Worm (Caenorhabditis elegans) whole organism, mixed stage, embryonic: ENCODE measurements around the gene K08F8.7.

Experiments used
- blmp-1 ChIP-seq: fragments of 150-350 bp; optimal IDR thresholded peaks from 2 replicates; lab custom pipeline; 2014; ENCODE audit warnings: missing biosample characterization, missing genetic modification characterization
- nhr-12 ChIP-seq: fragments of 150-350 bp; optimal IDR thresholded peaks from 2 replicates; lab custom pipeline; 2014; ENCODE audit warnings: missing biosample characterization, missing genetic modification characterization
- nhr-28 ChIP-seq: fragments of 150-350 bp; optimal IDR thresholded peaks from 2 replicates; lab custom pipeline; 2014; ENCODE audit warnings: missing biosample characterization, missing genetic modification characterization
- nhr-76 ChIP-seq: sonication (generic microtip); optimal IDR thresholded peaks from 2 replicates; lab custom pipeline; 2017; ENCODE audit warnings: missing biosample characterization, missing genetic modification characterization
- pha-4 ChIP-seq: fragments of 150-350 bp; optimal IDR thresholded peaks from 2 replicates; lab custom pipeline; 2018; ENCODE audit warnings: missing biosample characterization, missing genetic modification reagents, missing genetic modification characterization
- unc-62 ChIP-seq: fragments of 150-350 bp; optimal IDR thresholded peaks from 2 replicates; lab custom pipeline; 2014; ENCODE audit warnings: missing biosample characterization, missing genetic modification reagents, missing genetic modification characterization
- ztf-11 ChIP-seq: fragments of 150-350 bp; optimal IDR thresholded peaks from 2 replicates; lab custom pipeline; 2014; ENCODE audit warnings: missing biosample characterization, missing genetic modification characterization

DNA sequence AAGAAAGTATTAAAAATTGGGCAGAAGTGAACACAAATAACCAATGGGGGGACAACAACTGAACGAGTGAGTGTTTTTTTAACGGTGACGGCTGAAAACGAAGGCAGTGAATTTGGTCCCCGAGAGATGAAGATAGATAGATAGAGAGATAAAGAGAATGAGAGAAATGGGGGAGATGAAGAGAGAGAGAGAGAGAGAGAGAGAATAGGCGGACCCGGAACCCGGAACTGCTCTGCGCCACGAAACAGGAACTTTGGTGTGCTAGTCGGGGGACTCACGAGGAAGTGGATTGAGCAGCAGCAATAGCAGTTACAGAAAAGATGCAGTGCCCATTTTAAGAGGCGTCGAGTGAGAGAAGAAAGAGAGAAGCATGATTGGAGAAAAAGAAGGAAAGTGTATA, 41.2 kb upstream of the K08F8.7 start:
- no peak for TF ChIP-seq pha-4 (tag; lab: Kevin White, UChicago)
- no peak for TF ChIP-seq unc-62 (GFP tag; lab: Kevin White, UChicago)
- no peak for TF ChIP-seq nhr-12 (tag; lab: Kevin White, UChicago)
- no peak for TF ChIP-seq ztf-11
- TF ChIP-seq blmp-1 (tag; lab: Kevin White, UChicago): no peak
- TF ChIP-seq nhr-76 (tag; lab: Kevin White, UChicago): no peak
- no peak for TF ChIP-seq nhr-28 (tag; lab: Kevin White, UChicago)
